Fruit fly (Drosophila melanogaster) whole organism: ENCODE measurements around the gene Acp98AB.

Experiments
- CG8478 ChIP-seq: fragments of >200 bp; optimal IDR thresholded peaks from 2 replicates; lab custom pipeline; 2018; ENCODE audit warnings: inconsistent platforms
- EcR ChIP-seq, 2 experiments: fragments of >200 bp; optimal IDR thresholded peaks; 2 replicates each; lab custom pipeline; 2017; ENCODE audit warnings: missing biosample characterization in 2 of 2, missing genetic modification characterization in 2 of 2, missing genetic modification reagents in 2 of 2
- usp ChIP-seq: fragments of >200 bp; optimal IDR thresholded peaks from 2 replicates; lab custom pipeline; 2017; ENCODE audit warnings: missing biosample characterization, missing genetic modification characterization, mixed read lengths

DNA sequence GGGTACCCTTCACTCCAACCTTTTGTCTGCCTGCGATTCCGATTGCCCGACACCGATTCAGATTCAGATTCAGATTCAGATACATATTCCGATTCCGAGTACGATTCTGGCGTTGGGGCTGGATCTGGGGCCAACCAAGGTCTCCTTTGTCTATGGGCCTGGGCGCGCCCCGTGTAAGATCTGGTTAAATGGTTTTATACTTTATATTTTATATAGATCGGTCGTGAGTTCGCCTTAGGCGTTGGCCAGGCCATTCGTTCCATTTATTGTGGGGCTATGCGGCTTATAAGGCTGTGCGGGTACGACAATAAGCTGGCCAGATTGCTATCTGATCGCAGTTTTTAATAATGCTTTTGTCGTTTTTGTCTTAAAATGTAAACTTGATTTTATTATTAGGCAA lies 45.3 kb downstream of the Acp98AB start:
- no peak for TF ChIP-seq usp (GFP tag; lab: Kevin White, UChicago)
- no peak for TF ChIP-seq EcR (GFP tag; optimal IDR thresholded peaks at IDR 0.05; lab: Kevin White, UChicago)
- TF ChIP-seq CG8478, result no peak
